Worm (Caenorhabditis elegans): Measurements from ENCODE around the gene C45B11.2.

ce11 chrV:11011807-11012206 lies 30.7 kb upstream of the C45B11.2 start:
- TF ChIP-seq him-1 (tag; optimal IDR thresholded peaks at IDR 0.05) (no peak), W03F9.2 (tag; optimal IDR thresholded peaks at IDR 0.05) (no peak)
